Worm (Caenorhabditis elegans) whole organism, late embryonic: ENCODE results near the gene clec-5.

Source experiments
- ama-1 ChIP-seq: fragments of 150-350 bp; optimal IDR thresholded peaks from 2 replicates; lab custom pipeline; 2014
- ceh-22 ChIP-seq: sonication (generic microtip); optimal IDR thresholded peaks from 2 replicates; lab custom pipeline; 2017; ENCODE audit warnings: missing biosample characterization, missing genetic modification characterization
- ceh-6 ChIP-seq: fragments of 200-800 bp; sonication (Bioruptor generic); optimal IDR thresholded peaks from 2 replicates; lab custom pipeline; 2018; ENCODE audit warnings: mild to moderate bottlenecking, missing genetic modification characterization, missing compliant biosample characterization
- dve-1 ChIP-seq: sonication (generic microtip); optimal IDR thresholded peaks from 2 replicates; lab custom pipeline; 2017; ENCODE audit warnings: antibody characterized with exemption, mild to moderate bottlenecking, missing genetic modification characterization, missing compliant biosample characterization
- eyg-1 ChIP-seq: sonication (generic microtip); optimal IDR thresholded peaks from 2 replicates; lab custom pipeline; 2016; ENCODE audit warnings: missing genotype, missing genetic modification characterization, missing compliant biosample characterization
- fkh-10 ChIP-seq: fragments of 150-350 bp; optimal IDR thresholded peaks from 2 replicates; lab custom pipeline; 2014; ENCODE audit warnings: missing biosample characterization, missing genetic modification reagents, missing genetic modification characterization
- nhr-232 ChIP-seq: sonication (generic microtip); optimal IDR thresholded peaks from 2 replicates; lab custom pipeline; 2016; ENCODE audit warnings: missing genetic modification characterization, missing compliant biosample characterization
- pha-4 ChIP-seq: fragments of 150-350 bp; optimal IDR thresholded peaks from 2 replicates; lab custom pipeline; 2018; ENCODE audit warnings: missing biosample characterization, missing genetic modification reagents, missing genetic modification characterization
- syd-9 ChIP-seq: sonication (generic microtip); optimal IDR thresholded peaks from 2 replicates; lab custom pipeline; 2016; ENCODE audit warnings: mild to moderate bottlenecking, missing genetic modification characterization, moderate library complexity, missing compliant biosample characterization
- tbx-2 ChIP-seq: sonication (generic microtip); optimal IDR thresholded peaks from 2 replicates; lab custom pipeline; 2016; ENCODE audit warnings: missing genetic modification characterization, missing compliant biosample characterization
- ttx-3 ChIP-seq: sonication (generic microtip); optimal IDR thresholded peaks from 2 replicates; lab custom pipeline; 2016; ENCODE audit warnings: missing genetic modification reagents, missing genetic modification characterization, missing compliant biosample characterization
- unc-3 ChIP-seq, 2 experiments: fragments of 200-800 bp in 1 of 2; sonication (Bioruptor generic) in 1 of 2; sonication (generic microtip) in 1 of 2; conservative IDR thresholded peaks in 1 of 2; optimal IDR thresholded peaks in 1 of 2; 2 replicates each; pipeline versions ENCODE4 v1.3.6 to Lab custom; 2016 to 2022; ENCODE audit warnings: missing compliant biosample characterization in 2 of 2, missing genetic modification characterization in 2 of 2, missing genetic modification reagents in 1 of 2
- unc-55 ChIP-seq: sonication (generic microtip); optimal IDR thresholded peaks from 2 replicates; lab custom pipeline; 2017; ENCODE audit warnings: missing biosample characterization, missing genetic modification reagents, missing genetic modification characterization
- unc-86 ChIP-seq: sonication (generic microtip); optimal IDR thresholded peaks from 2 replicates; lab custom pipeline; 2016; ENCODE audit warnings: missing genetic modification characterization, missing compliant biosample characterization

DNA sequence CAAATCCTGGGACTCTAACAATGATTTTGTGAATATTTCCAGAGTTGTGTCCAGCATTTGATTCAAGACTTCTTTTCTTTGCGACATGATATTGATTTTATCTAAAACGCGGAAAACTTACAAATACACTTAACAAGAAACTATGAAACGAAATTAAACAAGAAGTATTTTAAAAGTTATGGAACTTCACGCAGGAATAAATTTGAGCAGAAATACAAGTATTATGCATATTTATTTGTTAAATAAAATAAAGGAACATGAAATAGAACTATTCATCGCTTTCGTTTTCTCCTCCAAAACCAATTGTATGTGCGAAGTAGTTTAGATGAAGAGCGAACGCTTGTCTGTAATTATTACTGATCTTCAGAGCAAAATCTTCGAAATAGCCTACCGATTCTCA, 20.4 kb upstream of the clec-5 start, which contains the start of gene kbp-2:
- no peak for TF ChIP-seq eyg-1 (tag; lab: Kevin White, UChicago)
- no peak for TF ChIP-seq nhr-232 (tag; lab: Kevin White, UChicago)
- no peak for TF ChIP-seq pha-4 (tag; lab: Kevin White, UChicago)
- TF ChIP-seq ama-1 (lab: Kevin White, UChicago) = no peak
- no peak for TF ChIP-seq unc-55 (GFP tag; lab: Kevin White, UChicago)
- TF ChIP-seq fkh-10 (GFP tag; lab: Kevin White, UChicago) = no peak
- TF ChIP-seq syd-9 (tag; lab: Kevin White, UChicago) = no peak
- no peak for TF ChIP-seq ceh-6 (GFP tag; lab: Kevin White, UChicago)
- no peak for TF ChIP-seq tbx-2 (tag; lab: Kevin White, UChicago)
- no peak for TF ChIP-seq ttx-3
- no peak for TF ChIP-seq unc-86 (tag; lab: Kevin White, UChicago)
- no peak for TF ChIP-seq ceh-22
- no peak for TF ChIP-seq unc-3 (GFP tag; conservative IDR thresholded peaks at IDR 0.05; lab: Robert Waterston, UW)
- TF ChIP-seq unc-3 (tag; optimal IDR thresholded peaks at IDR 0.05; lab: Kevin White, UChicago) = no peak
- no peak for TF ChIP-seq dve-1 (tag; lab: Kevin White, UChicago)
